Worm (Caenorhabditis elegans) whole organism, late embryonic: ENCODE measurements around the gene pha-4.
A peak's percentile ranks its signal among the peaks of the same experiment; 100 is the strongest.

Experiments used
- nhr-11 ChIP-seq: fragments of 150-350 bp; optimal IDR thresholded peaks from 2 replicates; lab custom pipeline; 2014; ENCODE audit warnings: missing biosample characterization, missing genetic modification characterization
- pax-1 ChIP-seq: fragments of 150-350 bp; optimal IDR thresholded peaks from 2 replicates; lab custom pipeline; 2014; ENCODE audit warnings: missing biosample characterization, missing genetic modification characterization
- sox-2 ChIP-seq: fragments of 200-800 bp; sonication (Bioruptor generic); IDR thresholded peaks from 2 replicates; pipeline ENCODE4 v1.3.6; 2022; ENCODE audit warnings: missing genetic modification reagents, missing genetic modification characterization, missing compliant biosample characterization
- zip-5 ChIP-seq: sonication (generic microtip); optimal IDR thresholded peaks from 2 replicates; lab custom pipeline; 2016; ENCODE audit warnings: missing genetic modification characterization, missing compliant biosample characterization

ce11 chrV:20778257-20778697 is 25.4 kb downstream of the pha-4 start:
- TF ChIP-seq nhr-11 (no peak), sox-2 (GFP tag; lab: Robert Waterston, UW) (no peak), zip-5 (tag; lab: Kevin White, UChicago) (no peak), pax-1 (tag; lab: Kevin White, UChicago) (peak; percentile 75)
